Fruit fly (Drosophila melanogaster) whole organism, embryonic: ENCODE measurements around the gene Kal1.

ENCODE experiments used
- Asciz ChIP-seq: fragments of 200-800 bp; sonication (Bioruptor generic); optimal IDR thresholded peaks from 2 replicates; lab custom pipeline; 2017; ENCODE audit warnings: missing biosample characterization, mild to moderate bottlenecking, missing genetic modification characterization, missing genetic modification reagents
- Blimp-1 ChIP-seq: fragments of 200-800 bp; sonication (Bioruptor generic); optimal IDR thresholded peaks from 3 replicates; lab custom pipeline; 2018; ENCODE audit warnings: missing biosample characterization, missing genetic modification characterization, mild to moderate bottlenecking, moderate library complexity, missing genetic modification reagents
- CG10267 ChIP-seq: fragments of 200-800 bp; sonication (Bioruptor generic); optimal IDR thresholded peaks from 2 replicates; lab custom pipeline; 2018; ENCODE audit warnings: missing biosample characterization, mild to moderate bottlenecking, missing genetic modification characterization, moderate library complexity
- CG10431 ChIP-seq: fragments of 200-800 bp; sonication (Bioruptor generic); optimal IDR thresholded peaks from 3 replicates; lab custom pipeline; 2018; ENCODE audit warnings: missing biosample characterization, mild to moderate bottlenecking, missing genetic modification characterization
- CG10565 ChIP-seq: fragments of 200-800 bp; sonication (Bioruptor generic); optimal IDR thresholded peaks from 3 replicates; lab custom pipeline; 2016; ENCODE audit warnings: missing biosample characterization, mild to moderate bottlenecking, missing genetic modification characterization
- CG10979 ChIP-seq: fragments of 200-800 bp; sonication (Bioruptor generic); optimal IDR thresholded peaks from 2 replicates; lab custom pipeline; 2018; ENCODE audit warnings: missing biosample characterization, mild to moderate bottlenecking, missing genetic modification characterization, moderate library complexity
- CG12391 ChIP-seq: fragments of 200-800 bp; sonication (Bioruptor generic); optimal IDR thresholded peaks from 3 replicates; lab custom pipeline; 2018; ENCODE audit warnings: missing biosample characterization, mild to moderate bottlenecking, missing genetic modification characterization, moderate library complexity
- CG14710 ChIP-seq: fragments of 200-800 bp; sonication (Bioruptor generic); optimal IDR thresholded peaks from 3 replicates; lab custom pipeline; 2019; ENCODE audit warnings: missing biosample characterization, mild to moderate bottlenecking, missing genetic modification characterization, moderate library complexity
- CG15514 ChIP-seq: fragments of 200-800 bp; sonication (Bioruptor generic); optimal IDR thresholded peaks from 3 replicates; lab custom pipeline; 2017; ENCODE audit warnings: missing biosample characterization, missing genetic modification characterization, mild to moderate bottlenecking, moderate library complexity, missing genetic modification reagents
- CG17359 ChIP-seq: fragments of 200-800 bp; sonication (Bioruptor generic); optimal IDR thresholded peaks from 3 replicates; lab custom pipeline; 2018; ENCODE audit warnings: missing biosample characterization, mild to moderate bottlenecking, missing genetic modification characterization, moderate library complexity
- CG17385 ChIP-seq: fragments of 200-800 bp; sonication (Bioruptor generic); optimal IDR thresholded peaks from 3 replicates; lab custom pipeline; 2018; ENCODE audit warnings: missing biosample characterization, mild to moderate bottlenecking, missing genetic modification characterization
- CG17612 ChIP-seq: fragments of 200-800 bp; sonication (Bioruptor generic); IDR thresholded peaks from 2 replicates; pipeline ENCODE4 v1.3.6; 2022; ENCODE audit warnings: missing biosample characterization, missing genetic modification characterization
- CG18764 ChIP-seq: fragments of 200-800 bp; sonication (Bioruptor generic); optimal IDR thresholded peaks from 3 replicates; lab custom pipeline; 2016; ENCODE audit warnings: missing biosample characterization, missing genetic modification characterization
- CG31224 ChIP-seq: fragments of 200-800 bp; sonication (Bioruptor generic); IDR thresholded peaks from 2 replicates; pipeline ENCODE4 v1.3.6; 2022; ENCODE audit warnings: missing biosample characterization, missing genetic modification characterization
- CG31365 ChIP-seq: fragments of 200-800 bp; sonication (Bioruptor generic); optimal IDR thresholded peaks from 2 replicates; lab custom pipeline; 2018; ENCODE audit warnings: missing biosample characterization, mild to moderate bottlenecking, missing genetic modification characterization
- CG3407 ChIP-seq: fragments of 200-800 bp; sonication (Bioruptor generic); optimal IDR thresholded peaks from 2 replicates; lab custom pipeline; 2018; ENCODE audit warnings: missing biosample characterization, mild to moderate bottlenecking, missing genetic modification characterization
- CG34376 ChIP-seq: fragments of 200-800 bp; sonication (Bioruptor generic); optimal IDR thresholded peaks from 2 replicates; lab custom pipeline; 2018; ENCODE audit warnings: missing biosample characterization, mild to moderate bottlenecking, missing genetic modification characterization
- CG6175 ChIP-seq: fragments of 200-800 bp; sonication (Bioruptor generic); IDR thresholded peaks from 3 replicates; pipeline ENCODE4 v1.3.6; 2022; ENCODE audit warnings: missing biosample characterization, missing genetic modification characterization
- CG6272 ChIP-seq: fragments of 200-800 bp; sonication (Bioruptor generic); IDR thresholded peaks from 2 replicates; pipeline ENCODE4 v1.3.6; 2022; ENCODE audit warnings: missing biosample characterization, missing genetic modification characterization
- CG6683 ChIP-seq: fragments of 200-800 bp; sonication (Bioruptor generic); optimal IDR thresholded peaks from 2 replicates; lab custom pipeline; 2017; ENCODE audit warnings: missing biosample characterization, mild to moderate bottlenecking, missing genetic modification characterization, missing genetic modification reagents
- CG9817 ChIP-seq: fragments of 200-800 bp; sonication (Bioruptor generic); optimal IDR thresholded peaks from 2 replicates; lab custom pipeline; 2018; ENCODE audit warnings: missing biosample characterization, mild to moderate bottlenecking, missing genetic modification characterization, moderate library complexity
- ERR ChIP-seq: fragments of 200-800 bp; sonication (Bioruptor generic); optimal IDR thresholded peaks from 2 replicates; lab custom pipeline; 2016; ENCODE audit warnings: missing biosample characterization, missing genetic modification characterization
- Fer1 ChIP-seq: fragments of 200-800 bp; sonication (Bioruptor generic); optimal IDR thresholded peaks from 2 replicates; lab custom pipeline; 2017; ENCODE audit warnings: missing biosample characterization, mild to moderate bottlenecking, missing genetic modification characterization
- Gsc ChIP-seq: fragments of 200-800 bp; sonication (Bioruptor generic); IDR thresholded peaks from 2 replicates; pipeline ENCODE4 v1.3.6; 2022; ENCODE audit warnings: missing biosample characterization, missing genetic modification characterization
- Gug ChIP-seq: fragments of 200-800 bp; sonication (Bioruptor generic); IDR thresholded peaks from 4 replicates; pipeline ENCODE4 v1.3.6; 2022; ENCODE audit warnings: missing biosample characterization, missing genetic modification characterization
- HLH3B ChIP-seq: fragments of 200-800 bp; sonication (Bioruptor generic); IDR thresholded peaks from 2 replicates; pipeline ENCODE4 v1.3.6; 2022; ENCODE audit warnings: missing biosample characterization, missing genetic modification characterization
- NFAT ChIP-seq: fragments of 200-800 bp; sonication (Bioruptor generic); IDR thresholded peaks from 2 replicates; pipeline ENCODE4 v1.3.6; 2022; ENCODE audit warnings: missing biosample characterization, missing genetic modification characterization
- Neu2 ChIP-seq: fragments of 200-800 bp; sonication (Bioruptor generic); optimal IDR thresholded peaks from 3 replicates; lab custom pipeline; 2016; ENCODE audit warnings: missing biosample characterization, missing genetic modification characterization, borderline replicate concordance
- Nf-YA ChIP-seq: fragments of 200-800 bp; sonication (Bioruptor generic); IDR thresholded peaks from 2 replicates; pipeline ENCODE4 v1.3.6; 2022; ENCODE audit warnings: missing biosample characterization, missing genetic modification characterization
- NfI ChIP-seq: fragments of 200-800 bp; sonication (Bioruptor generic); optimal IDR thresholded peaks from 3 replicates; lab custom pipeline; 2018; ENCODE audit warnings: missing biosample characterization, mild to moderate bottlenecking, missing genetic modification characterization, moderate library complexity
- Scr ChIP-seq: fragments of 200-800 bp; sonication (Bioruptor generic); IDR thresholded peaks from 2 replicates; pipeline ENCODE4 v1.3.6; 2022; ENCODE audit warnings: missing biosample characterization, missing genetic modification characterization; ENCODE audit not compliant: partially characterized antibody
- Spps ChIP-seq: fragments of 200-800 bp; sonication (Bioruptor generic); optimal IDR thresholded peaks from 2 replicates; lab custom pipeline; 2018; ENCODE audit warnings: missing biosample characterization, mild to moderate bottlenecking, missing genetic modification characterization
- Sry-δ ChIP-seq: fragments of 200-800 bp; sonication (Bioruptor generic); optimal IDR thresholded peaks from 2 replicates; lab custom pipeline; 2016; ENCODE audit warnings: missing biosample characterization, missing genetic modification characterization
- TFAM ChIP-seq: fragments of 200-800 bp; sonication (Bioruptor generic); optimal IDR thresholded peaks from 2 replicates; lab custom pipeline; 2017; ENCODE audit warnings: missing biosample characterization, missing genetic modification characterization, inconsistent platforms
- ab ChIP-seq: fragments of 200-800 bp; sonication (Bioruptor generic); optimal IDR thresholded peaks from 2 replicates; lab custom pipeline; 2016; ENCODE audit warnings: missing biosample characterization, missing genetic modification characterization
- az2 ChIP-seq: fragments of 200-800 bp; sonication (Bioruptor generic); optimal IDR thresholded peaks from 3 replicates; lab custom pipeline; 2016; ENCODE audit warnings: missing biosample characterization, missing genetic modification characterization
- en ChIP-seq: fragments of 200-800 bp; sonication (Bioruptor generic); optimal IDR thresholded peaks from 2 replicates; lab custom pipeline; 2016; ENCODE audit warnings: missing biosample characterization, missing genetic modification characterization
- ewg ChIP-seq: fragments of 200-800 bp; sonication (Bioruptor generic); optimal IDR thresholded peaks from 3 replicates; lab custom pipeline; 2017; ENCODE audit warnings: mild to moderate bottlenecking, missing biosample characterization, missing genetic modification reagents, missing genetic modification characterization
- grau ChIP-seq: fragments of 200-800 bp; optimal IDR thresholded peaks from 3 replicates; lab custom pipeline; 2019; ENCODE audit warnings: missing biosample characterization, mild to moderate bottlenecking, missing genetic modification characterization, moderate library complexity
- hbn ChIP-seq: fragments of 200-800 bp; sonication (Bioruptor generic); IDR thresholded peaks from 2 replicates; pipeline ENCODE4 v1.3.6; 2022; ENCODE audit warnings: missing biosample characterization, missing genetic modification characterization; ENCODE audit not compliant: partially characterized antibody
- hth ChIP-seq: fragments of >200 bp; optimal IDR thresholded peaks from 2 replicates; lab custom pipeline; 2017; ENCODE audit warnings: inconsistent platforms
- lola ChIP-seq, 3 experiments: fragments of >200 bp in 2 of 3; fragments of 200-800 bp in 1 of 3; sonication (Bioruptor generic) in 1 of 3; optimal IDR thresholded peaks; 2 replicates each; lab custom pipeline; 2017 to 2019; ENCODE audit warnings: missing biosample characterization in 3 of 3, missing genetic modification characterization in 3 of 3, mild to moderate bottlenecking in 1 of 3, moderate library complexity in 1 of 3
- luna ChIP-seq: fragments of 200-800 bp; sonication (Bioruptor generic); optimal IDR thresholded peaks from 2 replicates; lab custom pipeline; 2016; ENCODE audit warnings: missing biosample characterization, missing genetic modification characterization
- pum ChIP-seq: fragments of 200-800 bp; sonication (Bioruptor generic); optimal IDR thresholded peaks from 2 replicates; lab custom pipeline; 2016; ENCODE audit warnings: missing biosample characterization, missing genetic modification characterization
- sisA ChIP-seq: fragments of 200-800 bp; sonication (Bioruptor generic); IDR thresholded peaks from 2 replicates; pipeline ENCODE4 v1.3.6; 2022; ENCODE audit warnings: missing biosample characterization, missing genetic modification characterization
- tll ChIP-seq, 2 experiments: fragments of 200-800 bp in 1 of 2; fragments of >200 bp in 1 of 2; sonication (Bioruptor generic) in 1 of 2; optimal IDR thresholded peaks; 2 replicates each; lab custom pipeline; 2017 to 2019; ENCODE audit warnings: missing biosample characterization in 2 of 2, missing genetic modification characterization in 2 of 2, mild to moderate bottlenecking in 1 of 2, moderate library complexity in 1 of 2
- tna ChIP-seq: fragments of 200-800 bp; sonication (Bioruptor generic); IDR thresholded peaks from 2 replicates; pipeline ENCODE4 v1.3.6; 2022; ENCODE audit warnings: missing biosample characterization, missing genetic modification characterization; ENCODE audit not compliant: partially characterized antibody
- zen2 ChIP-seq: fragments of 200-800 bp; sonication (Bioruptor generic); IDR thresholded peaks from 3 replicates; pipeline ENCODE4 v1.3.6; 2022; ENCODE audit warnings: missing biosample characterization, missing genetic modification characterization; ENCODE audit not compliant: partially characterized antibody

Gene Kal1

dm6 chr3R:24112320-24113069 lies 28.7 kb upstream of the Kal1 start, which contains the start of gene CG13605 (continued):
- no peak for TF ChIP-seq CG31365 (tag; lab: Kevin White, UChicago)
- TF ChIP-seq CG10431 (GFP tag; lab: Kevin White, UChicago) = peak; percentile 46
- no peak for TF ChIP-seq hbn (GFP tag; lab: Robert Waterston, UW)
- peak; percentile 49; the same call in 1 of the 2 replicates for TF ChIP-seq CG6272 (GFP tag; lab: Robert Waterston, UW)
- TF ChIP-seq Gug (GFP tag; lab: Robert Waterston, UW) = peak; percentile 61; the same call in 2 of the 4 replicates
- TF ChIP-seq Asciz = peak; percentile 71
- TF ChIP-seq Sry-δ = peak; percentile 11
- TF ChIP-seq tna = peak; percentile 28; the same call in 1 of the 2 replicates
- TF ChIP-seq grau = peak; percentile 77
- TF ChIP-seq tll (GFP tag; optimal IDR thresholded peaks at IDR 0.05; lab: Kevin White, UChicago) = no peak
- TF ChIP-seq az2 = peak; percentile 75
- peak; percentile 89 for TF ChIP-seq Fer1
- TF ChIP-seq ERR (GFP tag; lab: Kevin White, UChicago) = no peak
- no peak for TF ChIP-seq Neu2 (GFP tag; lab: Kevin White, UChicago)
- peak; percentile 79 for TF ChIP-seq NfI
- peak; percentile 56 for TF ChIP-seq CG18764
- TF ChIP-seq ab (GFP tag; lab: Kevin White, UChicago) = no peak
- peak; percentile 69 for TF ChIP-seq CG10979
- TF ChIP-seq CG10565 (GFP tag; lab: Kevin White, UChicago) = no peak
- peak; percentile 35 for TF ChIP-seq ewg (GFP tag; lab: Kevin White, UChicago)
- no peak for TF ChIP-seq en
- TF ChIP-seq CG17612 (GFP tag; lab: Robert Waterston, UW) = peak; percentile 14; the same call in 1 of the 2 replicates
- peak; percentile 70 for TF ChIP-seq CG17385 (GFP tag; lab: Kevin White, UChicago)
- peak; percentile 66 for TF ChIP-seq CG31224 (GFP tag; lab: Robert Waterston, UW)
- TF ChIP-seq luna = no peak
- no peak for TF ChIP-seq Scr (GFP tag; lab: Robert Waterston, UW)
- TF ChIP-seq NFAT (GFP tag; lab: Robert Waterston, UW) = peak; percentile 89
- TF ChIP-seq CG15514 = peak; percentile 80
- peak; percentile 54; the same call in 1 of the 2 replicates for TF ChIP-seq sisA
- 0 out of 3 replicates have a peak, but pooled peaks have one; percentile 7 for TF ChIP-seq CG6175 (GFP tag; lab: Robert Waterston, UW)
- peak; percentile 19 for TF ChIP-seq Spps (tag; lab: Kevin White, UChicago)
- peak; percentile 62 for TF ChIP-seq CG14710 (tag; lab: Kevin White, UChicago)
- peak; percentile 72 for TF ChIP-seq Blimp-1 (GFP tag; lab: Kevin White, UChicago)
- peak; percentile 72 for TF ChIP-seq CG10267 (tag; lab: Kevin White, UChicago)
- TF ChIP-seq pum (GFP tag; lab: Kevin White, UChicago) = peak; percentile 44
- peak; percentile 82 for TF ChIP-seq CG12391
- TF ChIP-seq HLH3B (GFP tag; lab: Robert Waterston, UW) = peak; percentile 76
- peak; percentile 9 for TF ChIP-seq CG3407
- no peak for TF ChIP-seq Gsc (GFP tag; lab: Robert Waterston, UW)
- peak; percentile 21 for TF ChIP-seq CG34376 (GFP tag; lab: Kevin White, UChicago)
- no peak for TF ChIP-seq zen2
- TF ChIP-seq CG6683 (GFP tag; lab: Kevin White, UChicago) = peak; percentile 59
- TF ChIP-seq Nf-YA (GFP tag; lab: Robert Waterston, UW) = 0 out of 2 replicates have a peak, but pooled peaks have one; percentile 21
- TF ChIP-seq CG9817 (tag; lab: Kevin White, UChicago) = peak; percentile 61
- TF ChIP-seq CG17359 (tag; lab: Kevin White, UChicago) = peak; percentile 82
- no peak for TF ChIP-seq hth (lab: Kevin White, UChicago)
- TF ChIP-seq TFAM = no peak
- peak in 1 of 3 experiments; percentile 43 for TF ChIP-seq lola (GFP tag; optimal IDR thresholded peaks at IDR 0.05; lab: Kevin White, UChicago)
